Fruit fly (Drosophila melanogaster) whole organism, pupa: ENCODE results near the gene CG15880.

Source experiments
- CG12605 ChIP-seq: fragments of 200-800 bp; sonication (Bioruptor generic); IDR thresholded peaks from 2 replicates; pipeline ENCODE4 v1.3.6; 2022; ENCODE audit warnings: missing biosample characterization, missing genetic modification characterization
- CG8159 ChIP-seq: fragments of 200-800 bp; sonication (Bioruptor generic); optimal IDR thresholded peaks from 3 replicates; lab custom pipeline; 2018; ENCODE audit warnings: missing biosample characterization, mild to moderate bottlenecking, missing genetic modification characterization, moderate library complexity
- EcR ChIP-seq: fragments of 200-800 bp; sonication (Bioruptor generic); optimal IDR thresholded peaks from 3 replicates; lab custom pipeline; 2019; ENCODE audit warnings: missing biosample characterization, missing genetic modification characterization, mild to moderate bottlenecking, moderate library complexity, missing genetic modification reagents
- fd96Ca ChIP-seq: fragments of 200-800 bp; sonication (Bioruptor generic); IDR thresholded peaks from 3 replicates; pipeline ENCODE4 v1.3.6; 2022; ENCODE audit warnings: missing biosample characterization, missing genetic modification characterization

DNA sequence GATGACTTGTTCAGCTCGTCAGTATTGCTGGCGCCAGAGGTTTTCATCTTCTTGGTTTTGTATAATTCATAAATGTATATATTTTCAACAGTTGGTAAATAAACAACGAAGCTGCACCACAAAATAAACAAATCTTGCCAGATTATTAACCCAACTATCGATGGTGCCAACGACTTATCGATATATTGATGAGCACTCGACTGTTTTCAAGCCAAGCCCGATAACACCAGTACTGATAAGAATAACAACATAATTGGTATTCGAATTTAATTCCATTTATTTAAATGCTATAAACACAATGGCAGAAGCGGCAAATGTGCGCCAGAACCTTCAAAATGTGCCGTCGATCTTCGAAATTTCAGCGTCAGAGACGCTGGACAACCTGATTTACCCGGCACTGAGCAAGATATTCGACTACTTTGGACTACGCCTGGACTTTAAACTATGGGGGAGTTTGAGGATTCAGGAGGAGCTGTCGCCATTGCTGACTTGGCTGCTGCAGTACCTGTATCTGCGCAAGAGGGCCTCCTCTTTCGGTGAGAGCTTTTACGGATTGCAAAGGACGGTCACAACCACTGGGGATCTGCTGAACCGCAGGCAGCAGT is 1.9 kb downstream of the CG15880 start, which contains the start of the genes Saf6 and Pex12:
- TF ChIP-seq CG8159 (tag; lab: Kevin White, UChicago) = no peak
- no peak for TF ChIP-seq CG12605 (GFP tag; lab: Robert Waterston, UW)
- no peak for TF ChIP-seq fd96Ca (GFP tag; lab: Robert Waterston, UW)
- no peak for TF ChIP-seq EcR (GFP tag; lab: Kevin White, UChicago)
